Worm (Caenorhabditis elegans) whole organism, late embryonic: ENCODE data around the gene srbc-55.
"Not testable (repeated sequence)": the region's sequence is repeated elsewhere in the genome, so short reads cannot be mapped to it uniquely, and the experiment has no call there.

ENCODE experiments used
- C38D4.7 ChIP-seq: fragments of 200-800 bp; sonication (Bioruptor generic); optimal IDR thresholded peaks from 2 replicates; lab custom pipeline; 2018; ENCODE audit warnings: mild to moderate bottlenecking, missing genetic modification characterization, moderate library complexity, missing compliant biosample characterization
- T23F11.4 ChIP-seq: fragments of 200-800 bp; sonication (Bioruptor generic); optimal IDR thresholded peaks from 2 replicates; lab custom pipeline; 2018; ENCODE audit warnings: mild to moderate bottlenecking, missing genetic modification characterization, missing compliant biosample characterization
- Y22D7AL.16 ChIP-seq: sonication (generic microtip); optimal IDR thresholded peaks from 2 replicates; lab custom pipeline; 2016; ENCODE audit warnings: missing genetic modification characterization, missing compliant biosample characterization
- ceh-14 ChIP-seq: sonication (generic microtip); optimal IDR thresholded peaks from 2 replicates; lab custom pipeline; 2016; ENCODE audit warnings: missing genotype, missing genetic modification characterization, missing compliant biosample characterization
- ceh-18 ChIP-seq: sonication (generic microtip); optimal IDR thresholded peaks from 2 replicates; lab custom pipeline; 2016; ENCODE audit warnings: missing genetic modification characterization, missing compliant biosample characterization
- ceh-22 ChIP-seq: sonication (generic microtip); optimal IDR thresholded peaks from 2 replicates; lab custom pipeline; 2017; ENCODE audit warnings: missing biosample characterization, missing genetic modification characterization
- ceh-24 ChIP-seq: sonication (generic microtip); optimal IDR thresholded peaks from 2 replicates; lab custom pipeline; 2016; ENCODE audit warnings: mild to moderate bottlenecking, missing genetic modification characterization, missing compliant biosample characterization
- ceh-48 ChIP-seq: sonication (generic microtip); optimal IDR thresholded peaks from 2 replicates; lab custom pipeline; 2016; ENCODE audit warnings: missing genetic modification characterization, inconsistent platforms, missing compliant biosample characterization
- ceh-6 ChIP-seq: fragments of 200-800 bp; sonication (Bioruptor generic); optimal IDR thresholded peaks from 2 replicates; lab custom pipeline; 2018; ENCODE audit warnings: mild to moderate bottlenecking, missing genetic modification characterization, missing compliant biosample characterization
- ceh-9 ChIP-seq: sonication (generic microtip); optimal IDR thresholded peaks from 2 replicates; lab custom pipeline; 2016; ENCODE audit warnings: mild to moderate bottlenecking, missing genetic modification characterization, inconsistent platforms, missing compliant biosample characterization
- dve-1 ChIP-seq: sonication (generic microtip); optimal IDR thresholded peaks from 2 replicates; lab custom pipeline; 2017; ENCODE audit warnings: antibody characterized with exemption, mild to moderate bottlenecking, missing genetic modification characterization, missing compliant biosample characterization
- elt-2 ChIP-seq: sonication (generic microtip); optimal IDR thresholded peaks from 2 replicates; lab custom pipeline; 2016; ENCODE audit warnings: missing genetic modification reagents, missing genetic modification characterization, missing compliant biosample characterization
- elt-4 ChIP-seq: sonication (generic microtip); optimal IDR thresholded peaks from 2 replicates; lab custom pipeline; 2016; ENCODE audit warnings: missing genetic modification characterization, missing compliant biosample characterization
- fkh-10 ChIP-seq: fragments of 150-350 bp; optimal IDR thresholded peaks from 2 replicates; lab custom pipeline; 2014; ENCODE audit warnings: missing biosample characterization, missing genetic modification reagents, missing genetic modification characterization
- fkh-6 ChIP-seq: sonication (generic microtip); optimal IDR thresholded peaks from 2 replicates; lab custom pipeline; 2016; ENCODE audit warnings: missing genetic modification characterization, missing compliant biosample characterization
- gmeb-2 ChIP-seq: sonication (generic microtip); optimal IDR thresholded peaks from 2 replicates; lab custom pipeline; 2016; ENCODE audit warnings: missing genetic modification characterization, inconsistent platforms, missing compliant biosample characterization
- hlh-6 ChIP-seq: sonication (generic microtip); optimal IDR thresholded peaks from 2 replicates; lab custom pipeline; 2016; ENCODE audit warnings: missing genotype, missing genetic modification characterization, missing compliant biosample characterization
- hlh-8 ChIP-seq: sonication (generic microtip); optimal IDR thresholded peaks from 2 replicates; lab custom pipeline; 2016; ENCODE audit warnings: missing genotype, missing genetic modification characterization, missing compliant biosample characterization
- lim-6 ChIP-seq: sonication (generic microtip); optimal IDR thresholded peaks from 2 replicates; lab custom pipeline; 2016; ENCODE audit warnings: missing genetic modification characterization, missing compliant biosample characterization
- lin-11 ChIP-seq: fragments of 200-800 bp; sonication (Bioruptor generic); optimal IDR thresholded peaks from 2 replicates; lab custom pipeline; 2018; ENCODE audit warnings: mild to moderate bottlenecking, missing genetic modification characterization, missing compliant biosample characterization
- madf-2 ChIP-seq: sonication (generic microtip); optimal IDR thresholded peaks from 2 replicates; lab custom pipeline; 2017; ENCODE audit warnings: missing genetic modification characterization, missing compliant biosample characterization
- mec-3 ChIP-seq: sonication (generic microtip); optimal IDR thresholded peaks from 2 replicates; lab custom pipeline; 2016; ENCODE audit warnings: borderline replicate concordance, missing genetic modification characterization, missing compliant biosample characterization
- nhr-11 ChIP-seq: fragments of 150-350 bp; optimal IDR thresholded peaks from 2 replicates; lab custom pipeline; 2014; ENCODE audit warnings: missing biosample characterization, missing genetic modification characterization
- pag-3 ChIP-seq: sonication (generic microtip); optimal IDR thresholded peaks from 2 replicates; lab custom pipeline; 2016; ENCODE audit warnings: missing compliant biosample characterization, missing genetic modification characterization, borderline replicate concordance
- pax-1 ChIP-seq: fragments of 150-350 bp; optimal IDR thresholded peaks from 2 replicates; lab custom pipeline; 2014; ENCODE audit warnings: missing biosample characterization, missing genetic modification characterization
- pqm-1 ChIP-seq: sonication (generic microtip); optimal IDR thresholded peaks from 2 replicates; lab custom pipeline; 2016; ENCODE audit warnings: missing genetic modification characterization, missing compliant biosample characterization
- pros-1 ChIP-seq: fragments of 150-350 bp; optimal IDR thresholded peaks from 2 replicates; lab custom pipeline; 2014; ENCODE audit warnings: missing biosample characterization, missing genetic modification reagents, missing genetic modification characterization
- rnt-1 ChIP-seq: sonication (generic microtip); optimal IDR thresholded peaks from 2 replicates; lab custom pipeline; 2016; ENCODE audit warnings: missing genetic modification characterization, missing compliant biosample characterization
- sdc-2 ChIP-seq: sonication (generic microtip); optimal IDR thresholded peaks from 2 replicates; lab custom pipeline; 2016; ENCODE audit warnings: missing genotype, missing genetic modification characterization, missing compliant biosample characterization
- sox-2 ChIP-seq: fragments of 200-800 bp; sonication (Bioruptor generic); IDR thresholded peaks from 2 replicates; pipeline ENCODE4 v1.3.6; 2022; ENCODE audit warnings: missing genetic modification reagents, missing genetic modification characterization, missing compliant biosample characterization
- syd-9 ChIP-seq: sonication (generic microtip); optimal IDR thresholded peaks from 2 replicates; lab custom pipeline; 2016; ENCODE audit warnings: mild to moderate bottlenecking, missing genetic modification characterization, moderate library complexity, missing compliant biosample characterization
- unc-3 ChIP-seq, 2 experiments: fragments of 200-800 bp in 1 of 2; sonication (Bioruptor generic) in 1 of 2; sonication (generic microtip) in 1 of 2; conservative IDR thresholded peaks in 1 of 2; optimal IDR thresholded peaks in 1 of 2; 2 replicates each; pipeline versions ENCODE4 v1.3.6 to Lab custom; 2016 to 2022; ENCODE audit warnings: missing compliant biosample characterization in 2 of 2, missing genetic modification characterization in 2 of 2, missing genetic modification reagents in 1 of 2
- unc-42 ChIP-seq: sonication (generic microtip); optimal IDR thresholded peaks from 2 replicates; lab custom pipeline; 2016; ENCODE audit warnings: missing genotype, missing genetic modification characterization, missing compliant biosample characterization
- zip-5 ChIP-seq: sonication (generic microtip); optimal IDR thresholded peaks from 2 replicates; lab custom pipeline; 2016; ENCODE audit warnings: missing genetic modification characterization, missing compliant biosample characterization
- ztf-16 ChIP-seq: sonication (generic microtip); optimal IDR thresholded peaks from 2 replicates; lab custom pipeline; 2017; ENCODE audit warnings: missing genetic modification characterization, missing compliant biosample characterization

srbc-55 gene

ce11 chrV:15802623-15803022 lies 27.2 kb downstream of the srbc-55 start, which contains the start of gene T26E4.9:
Gene T26E4.9, minus strand, starts transcription at chrV:15802723.
- TF ChIP-seq C38D4.7; ceh-22 (tag; lab: Kevin White, UChicago); ceh-48 (tag; lab: Kevin White, UChicago): not testable (repeated sequence)

- TF ChIP-seq sdc-2 (tag; lab: Kevin White, UChicago) (no peak), hlh-6 (no peak), pqm-1 (no peak), unc-42 (tag; lab: Kevin White, UChicago) (no peak), zip-5 (tag; lab: Kevin White, UChicago) (no peak), rnt-1 (no peak), madf-2 (no peak), ceh-24 (tag; lab: Kevin White, UChicago) (no peak), syd-9 (no peak), pax-1 (tag; lab: Kevin White, UChicago) (no peak), elt-2 (no peak), fkh-10 (GFP tag; lab: Kevin White, UChicago) (no peak), ztf-16 (tag; lab: Kevin White, UChicago) (no peak), dve-1 (tag; lab: Kevin White, UChicago) (no peak), sox-2 (GFP tag; lab: Robert Waterston, UW) (no peak), ceh-22 (tag; lab: Kevin White, UChicago) (no peak), elt-4 (tag; lab: Kevin White, UChicago) (no peak)
Measured at ce11 chrV:15798108-15798507, 31.7 kb downstream of the srbc-55 start, which contains the start of gene T26E4.10. Gene T26E4.10, minus strand, starts transcription at chrV:15798208.

- TF ChIP-seq lin-11, result no peak
- no peak for TF ChIP-seq pag-3 (tag; lab: Kevin White, UChicago)
- TF ChIP-seq ceh-9 (tag; lab: Kevin White, UChicago), result no peak
- TF ChIP-seq T23F11.4 (GFP tag; lab: Kevin White, UChicago), result no peak
- TF ChIP-seq lim-6 (tag; lab: Kevin White, UChicago), result no peak
- no peak for TF ChIP-seq ztf-16 (tag; lab: Kevin White, UChicago)
- no peak for TF ChIP-seq sdc-2 (tag; lab: Kevin White, UChicago)
- no peak for TF ChIP-seq ceh-24 (tag; lab: Kevin White, UChicago)
- no peak for TF ChIP-seq gmeb-2 (tag; lab: Kevin White, UChicago)
- no peak for TF ChIP-seq Y22D7AL.16 (tag; lab: Kevin White, UChicago)
- TF ChIP-seq, all 69 proteins: peak for 0
Measured at ce11 chrV:15796087-15796486, 33.7 kb downstream of the srbc-55 start, which contains the start of gene nhr-223. Gene nhr-223, plus strand, starts transcription at chrV:15796387.

- TF ChIP-seq ceh-18 (tag; lab: Kevin White, UChicago) (no peak), lin-11 (no peak)
Measured at ce11 chrV:15793270-15793669, 36.5 kb downstream of the srbc-55 start, which contains the start of gene T26E4.7. Gene T26E4.7, plus strand, starts transcription at chrV:15793570.

ce11 chrV:15792409-15792808 lies 37.4 kb downstream of the srbc-55 start, which contains the start of gene T26E4.4:
Gene T26E4.4, minus strand, starts transcription at chrV:15792509.
- TF ChIP-seq mec-3 (tag; lab: Kevin White, UChicago), result no peak
- TF ChIP-seq ceh-14 (tag; lab: Kevin White, UChicago), result no peak
- no peak for TF ChIP-seq nhr-11 (tag; lab: Kevin White, UChicago)
- no peak for TF ChIP-seq ztf-16 (tag; lab: Kevin White, UChicago)
- TF ChIP-seq unc-3 (GFP tag; conservative IDR thresholded peaks at IDR 0.05; lab: Robert Waterston, UW), result no peak
- no peak for TF ChIP-seq unc-3 (tag; optimal IDR thresholded peaks at IDR 0.05; lab: Kevin White, UChicago)
- TF ChIP-seq ceh-24 (tag; lab: Kevin White, UChicago), result no peak
- TF ChIP-seq ceh-18 (tag; lab: Kevin White, UChicago), result no peak
- no peak for TF ChIP-seq dve-1 (tag; lab: Kevin White, UChicago)
- TF ChIP-seq pqm-1, result no peak
- no peak for TF ChIP-seq ceh-48 (tag; lab: Kevin White, UChicago)
- TF ChIP-seq pros-1 (tag; lab: Kevin White, UChicago), result no peak
- no peak for TF ChIP-seq fkh-6 (tag; lab: Kevin White, UChicago)
- TF ChIP-seq ceh-22 (tag; lab: Kevin White, UChicago), result no peak
- TF ChIP-seq ceh-6, result no peak
- TF ChIP-seq hlh-8 (tag; lab: Kevin White, UChicago), result no peak
